Worm (Caenorhabditis elegans) whole organism, L3 larva: Measurements from ENCODE around the gene ZK1307.4.

ENCODE experiments used
- R02D3.7 ChIP-seq: fragments of 150-350 bp; optimal IDR thresholded peaks from 2 replicates; lab custom pipeline; 2014; ENCODE audit warnings: missing biosample characterization, missing genetic modification characterization
- ZK546.5 ChIP-seq: sonication (generic microtip); optimal IDR thresholded peaks from 2 replicates; lab custom pipeline; 2017; ENCODE audit warnings: missing biosample characterization, missing genetic modification characterization
- aly-2 ChIP-seq: fragments of 150-350 bp; optimal IDR thresholded peaks from 2 replicates; lab custom pipeline; 2014; ENCODE audit warnings: missing biosample characterization, missing genetic modification characterization
- ama-1 ChIP-seq: fragments of 150-350 bp; optimal IDR thresholded peaks from 2 replicates; lab custom pipeline; 2018
- ceh-28 ChIP-seq: fragments of 150-350 bp; optimal IDR thresholded peaks from 2 replicates; lab custom pipeline; 2014; ENCODE audit warnings: missing biosample characterization, missing genetic modification reagents, missing genetic modification characterization
- ceh-82 ChIP-seq: fragments of 150-350 bp; optimal IDR thresholded peaks from 2 replicates; lab custom pipeline; 2014; ENCODE audit warnings: missing biosample characterization, missing genetic modification characterization
- ceh-9 ChIP-seq: sonication (generic microtip); optimal IDR thresholded peaks from 2 replicates; lab custom pipeline; 2018; ENCODE audit warnings: missing biosample characterization, missing genetic modification characterization
- egl-5 ChIP-seq: fragments of 150-350 bp; optimal IDR thresholded peaks from 2 replicates; lab custom pipeline; 2017; ENCODE audit warnings: missing biosample characterization, missing genetic modification reagents, missing genetic modification characterization, inconsistent platforms
- elt-1 ChIP-seq: fragments of 150-350 bp; optimal IDR thresholded peaks from 2 replicates; lab custom pipeline; 2014; ENCODE audit warnings: missing biosample characterization, missing genetic modification characterization
- elt-2 ChIP-seq: sonication (generic microtip); optimal IDR thresholded peaks from 2 replicates; lab custom pipeline; 2016; ENCODE audit warnings: missing genetic modification reagents, mild to moderate bottlenecking, missing genetic modification characterization, missing compliant biosample characterization
- eor-1 ChIP-seq, 2 experiments: fragments of 150-350 bp; optimal IDR thresholded peaks; 2 replicates each; lab custom pipeline; 2014 to 2018; ENCODE audit warnings: missing biosample characterization in 2 of 2, missing genetic modification characterization in 2 of 2
- fkh-10 ChIP-seq: sonication (generic microtip); optimal IDR thresholded peaks from 2 replicates; lab custom pipeline; 2017; ENCODE audit warnings: missing biosample characterization, missing genetic modification reagents, missing genetic modification characterization
- hmg-11 ChIP-seq: sonication (generic microtip); optimal IDR thresholded peaks from 2 replicates; lab custom pipeline; 2016; ENCODE audit warnings: missing genetic modification characterization, missing compliant biosample characterization
- jun-1 ChIP-seq: fragments of 150-350 bp; optimal IDR thresholded peaks from 2 replicates; lab custom pipeline; 2014; ENCODE audit warnings: missing biosample characterization, missing genetic modification reagents, missing genetic modification characterization
- lin-15B ChIP-seq: fragments of 150-350 bp; optimal IDR thresholded peaks from 2 replicates; lab custom pipeline; 2014; ENCODE audit warnings: missing biosample characterization, missing genetic modification characterization
- lin-39 ChIP-seq: fragments of 150-350 bp; optimal IDR thresholded peaks from 2 replicates; lab custom pipeline; 2018; ENCODE audit warnings: missing biosample characterization, missing genetic modification reagents, missing genetic modification characterization
- lsy-12 ChIP-seq: sonication (generic microtip); optimal IDR thresholded peaks from 2 replicates; lab custom pipeline; 2016; ENCODE audit warnings: mild to moderate bottlenecking, missing genetic modification characterization, missing compliant biosample characterization
- mdl-1 ChIP-seq: fragments of 150-350 bp; optimal IDR thresholded peaks from 2 replicates; lab custom pipeline; 2014; ENCODE audit warnings: missing biosample characterization, missing genetic modification characterization
- mml-1 ChIP-seq: fragments of 150-350 bp; sonication (generic microtip); optimal IDR thresholded peaks from 3 replicates; lab custom pipeline; 2014; ENCODE audit warnings: missing biosample characterization, missing genetic modification characterization
- nhr-11 ChIP-seq: fragments of 150-350 bp; optimal IDR thresholded peaks from 2 replicates; lab custom pipeline; 2014; ENCODE audit warnings: missing biosample characterization, missing genetic modification characterization
- nhr-237 ChIP-seq: fragments of 150-350 bp; optimal IDR thresholded peaks from 2 replicates; lab custom pipeline; 2014; ENCODE audit warnings: missing biosample characterization, missing genetic modification characterization
- nhr-25 ChIP-seq: sonication (generic microtip); optimal IDR thresholded peaks from 2 replicates; lab custom pipeline; 2017; ENCODE audit warnings: missing biosample characterization, missing genetic modification characterization
- nhr-67 ChIP-seq: fragments of 150-350 bp; optimal IDR thresholded peaks from 2 replicates; lab custom pipeline; 2014; ENCODE audit warnings: missing biosample characterization, missing genetic modification characterization
- nhr-76 ChIP-seq: fragments of 150-350 bp; sonication (generic microtip); optimal IDR thresholded peaks from 5 replicates; lab custom pipeline; 2014; ENCODE audit warnings: missing biosample characterization, missing genetic modification characterization
- nhr-77 ChIP-seq: fragments of 150-350 bp; optimal IDR thresholded peaks from 2 replicates; lab custom pipeline; 2014; ENCODE audit warnings: missing biosample characterization, missing genetic modification characterization
- pha-4 ChIP-seq: fragments of 150-350 bp; optimal IDR thresholded peaks from 2 replicates; lab custom pipeline; 2014; ENCODE audit warnings: missing biosample characterization, missing genetic modification reagents, missing genetic modification characterization
- pqm-1 ChIP-seq: fragments of 150-350 bp; optimal IDR thresholded peaks from 2 replicates; lab custom pipeline; 2017; ENCODE audit warnings: missing biosample characterization, missing genetic modification characterization, inconsistent platforms
- sea-2 ChIP-seq: fragments of 150-350 bp; sonication (generic microtip); optimal IDR thresholded peaks from 4 replicates; lab custom pipeline; 2014; ENCODE audit warnings: missing biosample characterization, missing genetic modification reagents, missing genetic modification characterization
- snpc-4 ChIP-seq: fragments of 150-350 bp; optimal IDR thresholded peaks from 2 replicates; lab custom pipeline; 2014; ENCODE audit warnings: missing biosample characterization, missing genetic modification characterization
- tbx-2 ChIP-seq: sonication (generic microtip); optimal IDR thresholded peaks from 2 replicates; lab custom pipeline; 2016; ENCODE audit warnings: mild to moderate bottlenecking, missing genetic modification characterization, missing compliant biosample characterization
- ztf-11 ChIP-seq: fragments of 150-350 bp; optimal IDR thresholded peaks from 2 replicates; lab custom pipeline; 2014; ENCODE audit warnings: missing biosample characterization, missing genetic modification characterization
- ztf-4 ChIP-seq: fragments of 150-350 bp; optimal IDR thresholded peaks from 2 replicates; lab custom pipeline; 2014; ENCODE audit warnings: missing biosample characterization, missing genetic modification characterization

ZK1307.4 gene

DNA sequence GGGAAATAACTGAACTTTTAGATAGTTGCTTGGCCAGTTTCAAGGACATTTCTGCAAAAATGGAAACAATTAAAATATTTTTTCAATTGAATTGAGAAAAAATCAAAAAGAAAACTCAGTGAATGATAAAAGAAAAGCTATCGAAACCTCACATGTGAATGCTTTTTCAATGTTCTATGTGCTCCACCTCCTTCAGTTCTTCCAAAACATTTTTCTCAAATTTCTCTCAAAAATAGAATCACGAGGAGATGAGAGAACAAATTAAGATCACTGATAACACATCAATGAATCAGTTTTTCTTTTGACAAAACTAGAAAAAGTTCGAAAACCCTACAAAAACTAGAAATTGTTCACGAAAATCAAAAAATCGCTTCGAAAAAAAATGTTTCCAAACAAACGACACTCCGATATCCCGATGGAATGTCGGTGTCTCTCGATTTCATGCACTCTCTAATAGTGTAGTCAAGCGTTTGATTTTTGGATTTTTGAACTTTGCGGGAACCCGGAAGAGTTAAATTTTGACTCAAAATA is 35.1 kb upstream of the ZK1307.4 start, which contains the start of gene ZK1320.9:
Gene ZK1320.9 (minus strand): TSS at position 51 of the 531 bp plus-strand sequence.
- TF ChIP-seq nhr-25 (tag; lab: Kevin White, UChicago), result peak; percentile 18
- peak; percentile 33 for TF ChIP-seq pha-4 (tag; lab: Kevin White, UChicago)
- TF ChIP-seq elt-2 (tag; lab: Kevin White, UChicago), result peak; percentile 50
- TF ChIP-seq lin-15B (tag; lab: Kevin White, UChicago), result peak; percentile 13
- TF ChIP-seq nhr-76 (tag; lab: Kevin White, UChicago), result peak; percentile 59
- TF ChIP-seq ztf-11 (tag; lab: Kevin White, UChicago), result no peak

DNA sequence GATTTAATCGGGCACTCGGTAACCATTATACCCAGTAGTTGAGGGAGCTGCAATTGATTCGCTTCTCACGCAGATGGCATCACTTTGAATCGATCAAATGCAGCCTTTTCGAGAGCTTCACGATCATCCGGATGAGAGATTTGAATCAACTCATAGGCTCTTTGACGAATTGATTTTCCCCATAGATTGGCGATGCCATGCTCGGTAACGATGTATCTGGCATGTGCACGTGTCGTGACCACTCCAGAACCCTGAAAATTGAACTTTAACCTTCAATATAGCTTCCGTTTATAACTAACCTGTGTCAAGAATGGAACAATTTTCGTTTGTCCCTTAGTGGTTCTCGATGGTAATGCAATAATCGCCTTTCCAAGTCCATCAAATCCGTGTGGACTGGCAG is 32.6 kb upstream of the ZK1307.4 start:
- no peak for TF ChIP-seq sea-2 (GFP tag; lab: Kevin White, UChicago)
- peak; percentile 50 for TF ChIP-seq ama-1 (lab: Kevin White, UChicago)

DNA sequence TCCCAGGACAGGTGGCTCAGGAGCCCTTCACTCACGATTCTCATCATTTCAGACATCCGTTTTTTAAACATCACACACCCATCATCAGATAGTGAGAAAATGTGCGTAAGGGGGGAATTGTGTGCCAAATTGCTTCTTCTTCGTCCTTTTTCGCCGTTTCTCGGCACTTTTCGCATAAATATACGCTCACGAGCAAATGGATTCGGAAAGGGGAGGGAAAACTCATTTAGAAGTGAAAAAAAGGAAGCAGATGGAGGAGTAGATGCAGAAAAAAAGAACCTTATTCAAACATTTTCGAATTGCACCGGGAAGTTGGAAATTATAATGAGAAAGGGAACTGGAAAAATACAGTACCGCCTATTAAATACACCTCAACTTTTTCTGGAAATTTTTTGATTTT is 30.4 kb upstream of the ZK1307.4 start:
- no peak for TF ChIP-seq aly-2 (tag; lab: Kevin White, UChicago)
- peak; percentile 68 for TF ChIP-seq fkh-10

DNA sequence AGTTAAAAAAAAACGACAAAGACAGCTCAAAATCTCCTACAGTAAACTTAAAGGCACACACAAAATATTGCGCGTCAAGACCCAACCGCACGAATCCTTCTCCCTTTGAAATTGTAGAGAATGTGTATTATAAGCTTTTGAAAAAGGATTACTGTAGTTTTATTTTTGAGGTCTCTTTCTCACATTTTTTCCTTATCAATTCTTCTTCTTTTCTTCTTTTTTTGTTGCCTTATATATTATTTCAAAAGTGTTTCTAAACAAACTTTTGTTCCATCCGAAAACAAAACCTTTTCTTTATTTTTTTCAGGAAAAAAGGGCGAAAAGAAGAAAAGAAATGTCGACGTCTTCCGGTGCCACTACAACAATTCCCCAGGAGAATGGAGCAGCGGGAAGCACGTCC is 28.9 kb upstream of the ZK1307.4 start, which contains the start of gene ZK1320.13:
Gene ZK1320.13 (plus strand): TSS at position 301 of the 400 bp plus-strand sequence.
- TF ChIP-seq mml-1, result no peak

DNA sequence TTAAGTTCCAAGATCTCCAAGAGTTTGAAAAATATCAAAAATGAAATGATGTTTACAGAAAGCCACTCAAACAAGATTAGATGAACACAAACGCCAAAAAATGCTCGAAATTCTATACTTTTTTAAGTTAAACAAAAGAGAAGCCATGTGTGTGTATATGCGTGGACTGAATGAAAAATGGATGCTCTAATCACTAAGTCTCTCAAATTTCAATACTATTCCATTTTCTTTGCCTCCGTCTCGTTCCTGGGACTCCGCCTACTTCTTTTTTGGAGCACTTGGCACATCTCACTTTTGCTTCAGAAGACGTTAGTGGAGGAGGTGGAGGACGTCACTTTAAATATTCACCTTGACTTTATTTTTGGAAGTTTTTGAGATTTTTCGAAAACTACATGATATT is 28.2 kb upstream of the ZK1307.4 start:
- TF ChIP-seq pqm-1 (tag; lab: Kevin White, UChicago) (no peak), ceh-82 (no peak), eor-1 (tag; optimal IDR thresholded peaks at IDR 0.05; lab: Kevin White, UChicago) (no peak), lin-15B (tag; lab: Kevin White, UChicago) (no peak), snpc-4 (tag; lab: Kevin White, UChicago) (no peak), jun-1 (tag; lab: Kevin White, UChicago) (no peak), lsy-12 (no peak), elt-1 (no peak), lin-39 (no peak), ceh-9 (tag; lab: Kevin White, UChicago) (no peak), mdl-1 (tag; lab: Kevin White, UChicago) (no peak), ZK546.5 (tag; lab: Kevin White, UChicago) (no peak), R02D3.7 (tag; lab: Kevin White, UChicago) (no peak), ztf-4 (tag; lab: Kevin White, UChicago) (no peak), nhr-76 (tag; lab: Kevin White, UChicago) (no peak), pha-4 (tag; lab: Kevin White, UChicago) (no peak)

DNA sequence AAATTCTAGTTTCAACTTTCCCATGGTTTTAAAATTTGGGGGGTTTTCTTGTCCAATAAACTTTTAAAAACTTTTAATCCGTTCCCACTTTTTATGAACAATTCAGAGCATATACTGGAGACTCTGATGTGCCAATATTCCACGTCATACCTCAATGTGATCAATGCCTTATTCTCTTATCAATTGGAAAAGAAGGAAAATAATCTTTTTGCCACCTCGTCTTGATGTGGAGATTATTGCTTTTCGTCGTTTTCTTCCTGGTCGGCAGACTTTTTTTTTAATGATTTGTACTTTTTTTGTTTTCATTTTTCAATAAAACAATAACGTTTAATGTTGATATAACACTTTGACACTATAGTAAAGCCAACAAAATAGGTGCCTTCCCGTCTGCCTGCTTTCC is 25.9 kb upstream of the ZK1307.4 start:
- no peak for TF ChIP-seq eor-1 (tag; optimal IDR thresholded peaks at IDR 0.05; lab: Kevin White, UChicago)
- TF ChIP-seq nhr-67 (tag; lab: Kevin White, UChicago), result no peak
- TF ChIP-seq tbx-2 (tag; lab: Kevin White, UChicago), result no peak
- no peak for TF ChIP-seq nhr-11 (tag; lab: Kevin White, UChicago)
- TF ChIP-seq egl-5, result no peak
- no peak for TF ChIP-seq mml-1
- TF ChIP-seq ceh-28 (tag; lab: Kevin White, UChicago), result no peak
- no peak for TF ChIP-seq ama-1 (lab: Kevin White, UChicago)
- TF ChIP-seq pqm-1 (tag; lab: Kevin White, UChicago), result peak; percentile 50
- TF ChIP-seq elt-2 (tag; lab: Kevin White, UChicago), result peak; percentile 67
- no peak for TF ChIP-seq snpc-4 (tag; lab: Kevin White, UChicago)
- no peak for TF ChIP-seq aly-2 (tag; lab: Kevin White, UChicago)
- TF ChIP-seq nhr-237 (tag; lab: Kevin White, UChicago), result no peak
- TF ChIP-seq hmg-11, result no peak
- TF ChIP-seq R02D3.7 (tag; lab: Kevin White, UChicago), result no peak

DNA sequence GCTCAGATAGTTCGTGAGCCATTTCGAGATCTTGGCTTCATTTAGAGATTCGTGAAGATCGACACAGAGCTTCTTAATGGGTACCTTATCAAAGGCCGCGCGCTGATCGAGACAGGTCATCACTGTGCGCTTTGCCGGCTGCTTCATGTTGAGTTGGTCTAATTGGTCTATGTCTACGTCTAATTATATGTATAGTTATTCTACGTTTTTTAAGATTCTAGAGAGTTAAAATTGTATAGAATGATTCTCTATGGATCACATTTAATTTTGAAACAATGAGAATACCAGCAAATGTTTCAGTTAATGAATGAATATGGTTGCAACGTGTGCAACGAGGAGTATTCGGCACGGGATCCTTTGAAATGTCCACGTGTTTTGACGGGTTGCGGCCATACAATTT is 23.1 kb upstream of the ZK1307.4 start, which contains the start of gene arc-1:
Gene arc-1 (plus strand): TSS at position 301 of the 400 bp plus-strand sequence.
- TF ChIP-seq nhr-77 (tag; lab: Kevin White, UChicago) (no peak), lsy-12 (no peak), sea-2 (GFP tag; lab: Kevin White, UChicago) (no peak), ztf-4 (tag; lab: Kevin White, UChicago) (no peak)
